Worm (Caenorhabditis elegans) whole organism, L1 larva: ENCODE data around the gene dpy-13.
A peak's percentile ranks its signal among the peaks of the same experiment; 100 is the strongest.

Source experiments
- C04F5.9 ChIP-seq: sonication (generic microtip); optimal IDR thresholded peaks from 2 replicates; lab custom pipeline; 2016; ENCODE audit warnings: missing genetic modification characterization, missing compliant biosample characterization
- F16B12.6 ChIP-seq: fragments of 150-350 bp; optimal IDR thresholded peaks from 2 replicates; lab custom pipeline; 2014; ENCODE audit warnings: missing biosample characterization, missing genetic modification characterization
- Y116A8C.19 ChIP-seq: sonication (generic microtip); optimal IDR thresholded peaks from 2 replicates; lab custom pipeline; 2016; ENCODE audit warnings: missing compliant biosample characterization, missing genetic modification characterization, borderline replicate concordance
- ama-1 ChIP-seq: fragments of 150-350 bp; optimal IDR thresholded peaks from 2 replicates; lab custom pipeline; 2014
- blmp-1 ChIP-seq: fragments of 150-350 bp; optimal IDR thresholded peaks from 2 replicates; lab custom pipeline; 2014; ENCODE audit warnings: missing biosample characterization, missing genetic modification characterization
- ceh-8 ChIP-seq: fragments of 200-800 bp; sonication (Bioruptor generic); optimal IDR thresholded peaks from 2 replicates; lab custom pipeline; 2018; ENCODE audit warnings: mild to moderate bottlenecking, missing genetic modification characterization, moderate library complexity, missing compliant biosample characterization
- ceh-82 ChIP-seq, 3 experiments: fragments of 150-350 bp in 1 of 3; sonication (generic microtip) in 2 of 3; optimal IDR thresholded peaks; 2 replicates each; lab custom pipeline; 2014 to 2017; ENCODE audit warnings: missing biosample characterization in 3 of 3, missing genetic modification characterization in 3 of 3
- dpl-1 ChIP-seq, 3 experiments: fragments of 150-350 bp in 2 of 3; sonication (generic microtip) in 1 of 3; optimal IDR thresholded peaks; 2 replicates each; lab custom pipeline; 2014 to 2017; ENCODE audit warnings: missing biosample characterization in 3 of 3, missing genetic modification characterization in 3 of 3, missing genetic modification reagents in 3 of 3
- dsc-1 ChIP-seq: sonication (generic microtip); optimal IDR thresholded peaks from 2 replicates; lab custom pipeline; 2016; ENCODE audit warnings: mild to moderate bottlenecking, missing genetic modification characterization, missing compliant biosample characterization
- efl-1 ChIP-seq, 4 experiments: fragments of 150-350 bp; optimal IDR thresholded peaks in 3 of 4; peaks in 1 of 4; 1 replicate in 1 of 4; 2 replicates in 3 of 4; lab custom pipeline; 2014; ENCODE audit warnings: missing biosample characterization in 2 of 4, missing genetic modification characterization in 2 of 4, missing genetic modification reagents in 2 of 4
- efl-3 ChIP-seq: fragments of 200-800 bp; sonication (Bioruptor generic); optimal IDR thresholded peaks from 2 replicates; lab custom pipeline; 2018; ENCODE audit warnings: mild to moderate bottlenecking, missing genetic modification characterization, missing compliant biosample characterization
- egl-13 ChIP-seq: sonication (generic microtip); optimal IDR thresholded peaks from 2 replicates; lab custom pipeline; 2016; ENCODE audit warnings: missing genotype, missing genetic modification reagents, missing genetic modification characterization, missing compliant biosample characterization
- ets-5 ChIP-seq: fragments of 200-800 bp; sonication (Bioruptor generic); IDR thresholded peaks from 2 replicates; pipeline ENCODE4 v1.3.6; 2022; ENCODE audit warnings: missing genetic modification characterization, missing compliant biosample characterization
- fkh-8 ChIP-seq: sonication (generic microtip); optimal IDR thresholded peaks from 2 replicates; lab custom pipeline; 2016; ENCODE audit warnings: mild to moderate bottlenecking, missing genetic modification characterization, missing compliant biosample characterization
- hlh-17 ChIP-seq: fragments of 200-800 bp; sonication (Bioruptor generic); optimal IDR thresholded peaks from 2 replicates; lab custom pipeline; 2018; ENCODE audit warnings: missing genetic modification characterization, mild to moderate bottlenecking, missing compliant biosample characterization, moderate library complexity, borderline replicate concordance
- isw-1 ChIP-seq: fragments of 200-800 bp; sonication (Bioruptor generic); IDR thresholded peaks from 2 replicates; pipeline ENCODE4 v1.3.6; 2022; ENCODE audit warnings: missing genetic modification characterization, missing compliant biosample characterization
- lin-14 ChIP-seq: fragments of 200-800 bp; sonication (Bioruptor generic); optimal IDR thresholded peaks from 2 replicates; lab custom pipeline; 2018; ENCODE audit warnings: mild to moderate bottlenecking, missing genetic modification characterization, moderate library complexity, missing compliant biosample characterization
- lin-35 ChIP-seq, 2 experiments: fragments of 150-350 bp; optimal IDR thresholded peaks; 2 replicates each; lab custom pipeline; 2014; ENCODE audit warnings: missing biosample characterization in 2 of 2, missing genetic modification characterization in 2 of 2, missing genetic modification reagents in 2 of 2
- lsy-2 ChIP-seq, 2 experiments: fragments of 150-350 bp; optimal IDR thresholded peaks; 2 replicates each; lab custom pipeline; 2014; ENCODE audit warnings: missing biosample characterization in 2 of 2, missing genetic modification characterization in 2 of 2
- mef-2 ChIP-seq: fragments of 150-350 bp; optimal IDR thresholded peaks from 2 replicates; lab custom pipeline; 2014; ENCODE audit warnings: missing biosample characterization, missing genetic modification characterization
- nhr-12 ChIP-seq: sonication (generic microtip); optimal IDR thresholded peaks from 2 replicates; lab custom pipeline; 2017; ENCODE audit warnings: missing biosample characterization, missing genetic modification characterization
- nhr-19 ChIP-seq: fragments of 200-800 bp; sonication (Bioruptor generic); conservative IDR thresholded peaks from 2 replicates; pipeline ENCODE4 v1.3.6; 2022; ENCODE audit warnings: missing genetic modification characterization, missing compliant biosample characterization
- nhr-20 ChIP-seq: sonication (generic microtip); optimal IDR thresholded peaks from 2 replicates; lab custom pipeline; 2016; ENCODE audit warnings: mild to moderate bottlenecking, missing genetic modification characterization, missing compliant biosample characterization
- nhr-47 ChIP-seq: sonication (generic microtip); optimal IDR thresholded peaks from 2 replicates; lab custom pipeline; 2016; ENCODE audit warnings: mild to moderate bottlenecking, missing genetic modification characterization, moderate library complexity, missing compliant biosample characterization
- nhr-76 ChIP-seq: sonication (generic microtip); optimal IDR thresholded peaks from 2 replicates; lab custom pipeline; 2017; ENCODE audit warnings: missing biosample characterization, missing genetic modification characterization
- nhr-77 ChIP-seq: fragments of 150-350 bp; optimal IDR thresholded peaks from 2 replicates; lab custom pipeline; 2014; ENCODE audit warnings: missing biosample characterization, missing genetic modification characterization
- nhr-85 ChIP-seq: sonication (generic microtip); peaks from one replicate; lab custom pipeline; 2016; ENCODE audit warnings: missing genetic modification characterization, inconsistent platforms, missing compliant biosample characterization
- nhr-90 ChIP-seq: sonication (generic microtip); optimal IDR thresholded peaks from 2 replicates; lab custom pipeline; 2016; ENCODE audit warnings: mild to moderate bottlenecking, missing genetic modification characterization, missing compliant biosample characterization; ENCODE audit not compliant: poor library complexity
- rnt-1 ChIP-seq: sonication (generic microtip); optimal IDR thresholded peaks from 2 replicates; lab custom pipeline; 2016; ENCODE audit warnings: mild to moderate bottlenecking, missing genetic modification characterization, moderate library complexity, missing compliant biosample characterization
- skn-1 ChIP-seq: fragments of 150-350 bp; optimal IDR thresholded peaks from 2 replicates; lab custom pipeline; 2014; ENCODE audit warnings: missing biosample characterization, missing genetic modification characterization
- snu-23 ChIP-seq: sonication (generic microtip); optimal IDR thresholded peaks from 2 replicates; lab custom pipeline; 2016; ENCODE audit warnings: missing genetic modification characterization, missing compliant biosample characterization
- swsn-7 ChIP-seq: sonication (generic microtip); optimal IDR thresholded peaks from 2 replicates; lab custom pipeline; 2016; ENCODE audit warnings: missing genetic modification characterization, missing compliant biosample characterization
- unc-30 ChIP-seq: sonication (generic microtip); optimal IDR thresholded peaks from 2 replicates; lab custom pipeline; 2017; ENCODE audit warnings: missing biosample characterization, missing genetic modification characterization
- unc-86 ChIP-seq: sonication (generic microtip); optimal IDR thresholded peaks from 2 replicates; lab custom pipeline; 2016; ENCODE audit warnings: missing genetic modification characterization, missing compliant biosample characterization
- xbp-1 ChIP-seq: sonication (generic microtip); optimal IDR thresholded peaks from 2 replicates; lab custom pipeline; 2016; ENCODE audit warnings: missing genetic modification characterization, missing compliant biosample characterization
- zag-1 ChIP-seq: fragments of 150-350 bp; optimal IDR thresholded peaks from 2 replicates; lab custom pipeline; 2014; ENCODE audit warnings: missing biosample characterization, missing genetic modification characterization
- ztf-11 ChIP-seq, 2 experiments: sonication (generic microtip); optimal IDR thresholded peaks; 2 replicates each; lab custom pipeline; 2016 to 2017; ENCODE audit warnings: missing genetic modification characterization in 2 of 2, missing biosample characterization in 1 of 2, missing compliant biosample characterization in 1 of 2

Gene dpy-13

DNA sequence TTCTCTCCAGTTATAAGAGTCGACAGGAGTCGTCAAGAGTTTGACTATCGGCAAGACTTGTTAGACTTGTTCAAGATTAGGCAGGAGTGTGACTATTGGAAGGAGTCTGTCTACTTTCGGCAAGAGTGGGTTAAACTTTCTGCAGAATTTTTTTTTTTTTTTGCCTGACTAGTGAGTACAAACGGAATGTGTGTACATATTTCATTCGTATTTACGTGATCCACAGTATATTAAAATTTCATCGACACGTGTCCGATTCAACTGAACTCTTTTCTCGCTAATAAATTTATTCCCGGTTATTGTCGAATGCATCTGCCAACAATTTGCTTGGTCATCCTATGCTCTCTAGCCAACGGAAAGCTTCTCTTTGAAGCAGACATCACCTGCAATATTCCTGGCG, 36.8 kb downstream of the dpy-13 start, which contains the start of gene F36A4.1:
Gene F36A4.1 (plus strand): TSS at position 301 of the 400 bp plus-strand sequence.
- no peak for TF ChIP-seq nhr-76 (tag; lab: Kevin White, UChicago)
- peak; percentile 31 for TF ChIP-seq nhr-85 (tag; lab: Kevin White, UChicago)

ce11 chrIV:4277694-4278093, 42.3 kb downstream of the dpy-13 start, which contains the start of gene nhr-78:
nhr-78 (minus strand) TSS chrIV:4277875.
- peak in 2 of 3 experiments; percentile 20 to 21 for TF ChIP-seq ceh-82 (tag; optimal IDR thresholded peaks at IDR 0.05; lab: Kevin White, UChicago)
- peak; percentile 52 for TF ChIP-seq nhr-20 (tag; lab: Kevin White, UChicago)
- TF ChIP-seq efl-1 (optimal IDR thresholded peaks at IDR 0.05; lab: Kevin White, UChicago) = peak; percentile 45 to 50
- peak; percentile 33 to 93 for TF ChIP-seq efl-1 (GFP tag; optimal IDR thresholded peaks at IDR 0.05 in 1 of 2; lab: Kevin White, UChicago)
- TF ChIP-seq Y116A8C.19 = no peak
- TF ChIP-seq efl-3 (GFP tag; lab: Kevin White, UChicago) = no peak
- peak; percentile 31 to 45 for TF ChIP-seq lsy-2 (tag; optimal IDR thresholded peaks at IDR 0.05; lab: Kevin White, UChicago)
- TF ChIP-seq dsc-1 (tag; lab: Kevin White, UChicago) = peak; percentile 29
- TF ChIP-seq nhr-12 (tag; lab: Kevin White, UChicago) = no peak
- TF ChIP-seq unc-86 (tag; lab: Kevin White, UChicago) = peak; percentile 8
- 0 out of 2 replicates have a peak, but pooled peaks have one; percentile 21 for TF ChIP-seq nhr-19 (GFP tag; lab: Robert Waterston, UW)
- TF ChIP-seq egl-13 (tag; lab: Kevin White, UChicago) = no peak
- no peak for TF ChIP-seq isw-1 (GFP tag; lab: Robert Waterston, UW)
- TF ChIP-seq lin-14 (GFP tag; lab: Kevin White, UChicago) = no peak
- TF ChIP-seq blmp-1 (tag; lab: Kevin White, UChicago) = peak; percentile 8
- TF ChIP-seq fkh-8 (tag; lab: Kevin White, UChicago) = no peak
- peak in 2 of 3 experiments; percentile 23 to 24 for TF ChIP-seq dpl-1 (GFP tag; optimal IDR thresholded peaks at IDR 0.05; lab: Kevin White, UChicago)
- TF ChIP-seq ceh-8 (GFP tag; lab: Kevin White, UChicago) = no peak
- TF ChIP-seq nhr-77 (tag; lab: Kevin White, UChicago) = no peak
- TF ChIP-seq ama-1 (lab: Kevin White, UChicago) = no peak
- no peak for TF ChIP-seq zag-1 (tag; lab: Kevin White, UChicago)
- TF ChIP-seq F16B12.6 (tag; lab: Kevin White, UChicago) = peak; percentile 19
- no peak for TF ChIP-seq nhr-47
- peak; percentile 27 for TF ChIP-seq xbp-1 (tag; lab: Kevin White, UChicago)
- TF ChIP-seq swsn-7 = peak; percentile 44
- peak; percentile 74 for TF ChIP-seq nhr-85 (tag; lab: Kevin White, UChicago)
- no peak for TF ChIP-seq unc-30
- peak; percentile 67 for TF ChIP-seq rnt-1 (tag; lab: Kevin White, UChicago)
- no peak for TF ChIP-seq hlh-17
- no peak for TF ChIP-seq skn-1 (tag; lab: Kevin White, UChicago)
- peak; percentile 18 to 23 for TF ChIP-seq lin-35 (GFP tag; optimal IDR thresholded peaks at IDR 0.05; lab: Kevin White, UChicago)
- TF ChIP-seq ets-5 (GFP tag; lab: Robert Waterston, UW) = no peak
- no peak for TF ChIP-seq mef-2 (tag; lab: Kevin White, UChicago)
- TF ChIP-seq, all 84 proteins: peak for 15

- TF ChIP-seq nhr-85 (tag; lab: Kevin White, UChicago) (no peak), lin-35 (GFP tag; optimal IDR thresholded peaks at IDR 0.05; lab: Kevin White, UChicago) (no peak), ztf-11 (tag; optimal IDR thresholded peaks at IDR 0.05; lab: Kevin White, UChicago) (no peak), nhr-19 (GFP tag; lab: Robert Waterston, UW) (no peak), blmp-1 (tag; lab: Kevin White, UChicago) (no peak), C04F5.9 (tag; lab: Kevin White, UChicago) (no peak), nhr-90 (tag; lab: Kevin White, UChicago) (no peak), snu-23 (no peak)
Measured at ce11 chrIV:4284020-4284419, 48.6 kb downstream of the dpy-13 start, which contains the start of gene F15E6.6. F15E6.6 (minus strand) TSS chrIV:4284120.
